ENCODE assay signal across 4 worm cellular contexts in genomic region chrX:10758453-10758852, ce11.
TF ChIP-seq lines count a peak whose summit lies in the region.

No protein-coding gene starts in this region.

TF ChIP-seq in whole organism, L1 larva, 84 proteins besides CTCF, POLR2A, EP300 and RAD21:
- TF ChIP-seq unc-98 (GFP tag; IDR thresholded peaks at IDR 0.05; lab: Robert Waterston, UW) (no peak), tbx-2 (tag; optimal IDR thresholded peaks at IDR 0.05; lab: Kevin White, UChicago) (no peak), dsc-1 (tag; optimal IDR thresholded peaks at IDR 0.05; lab: Kevin White, UChicago) (peak; percentile 78), Y116A8C.19 (tag; optimal IDR thresholded peaks at IDR 0.05; lab: Kevin White, UChicago; ENCODE audit: borderline replicate concordance) (no peak), hpl-2 (GFP tag; optimal IDR thresholded peaks at IDR 0.05; lab: Kevin White, UChicago) (no peak), fkh-8 (tag; optimal IDR thresholded peaks at IDR 0.05; lab: Kevin White, UChicago) (peak; percentile 71), unc-86 (tag; optimal IDR thresholded peaks at IDR 0.05; lab: Kevin White, UChicago) (no peak), ztf-11 (tag; optimal IDR thresholded peaks at IDR 0.05; lab: Kevin White, UChicago) (no peak), nhr-71 (tag; optimal IDR thresholded peaks at IDR 0.05; lab: Kevin White, UChicago) (peak; percentile 9), pax-3 (tag; optimal IDR thresholded peaks at IDR 0.05; lab: Kevin White, UChicago) (peak; percentile 15), lin-13 (GFP tag; optimal IDR thresholded peaks at IDR 0.05; lab: Kevin White, UChicago) (no peak), grh-1 (GFP tag; IDR thresholded peaks at IDR 0.05; lab: Robert Waterston, UW) (no peak), lsy-2 (tag; optimal IDR thresholded peaks at IDR 0.05; lab: Kevin White, UChicago) (no peak), hlh-4 (tag; optimal IDR thresholded peaks at IDR 0.05; lab: Kevin White, UChicago) (no peak), mab-9 (GFP tag; IDR thresholded peaks at IDR 0.05; lab: Robert Waterston, UW) (no peak), lir-3 (tag; optimal IDR thresholded peaks at IDR 0.05; lab: Kevin White, UChicago; ENCODE audit: poor library complexity) (no peak), elt-3 (tag; optimal IDR thresholded peaks at IDR 0.05; lab: Kevin White, UChicago) (no peak), mep-1 (tag; optimal IDR thresholded peaks at IDR 0.05; lab: Kevin White, UChicago) (no peak), nhr-47 (tag; optimal IDR thresholded peaks at IDR 0.05; lab: Kevin White, UChicago) (peak; percentile 41), nhr-77 (tag; optimal IDR thresholded peaks at IDR 0.05; lab: Kevin White, UChicago) (no peak), blmp-1 (tag; optimal IDR thresholded peaks at IDR 0.05; lab: Kevin White, UChicago) (no peak), sox-4 (tag; optimal IDR thresholded peaks at IDR 0.05; lab: Kevin White, UChicago) (peak; percentile 51)

TF ChIP-seq in whole organism, late embryonic, 69 proteins besides CTCF, POLR2A, EP300 and RAD21:
- TF ChIP-seq K02D7.2 (tag; optimal IDR thresholded peaks at IDR 0.05; lab: Kevin White, UChicago) (no peak), unc-42 (tag; optimal IDR thresholded peaks at IDR 0.05; lab: Kevin White, UChicago) (peak; percentile 15)

TF ChIP-seq in whole organism, mixed stage, embryonic, 35 proteins besides CTCF, POLR2A, EP300 and RAD21:
- TF ChIP-seq ceh-43 (GFP tag; optimal IDR thresholded peaks at IDR 0.05; lab: Kevin White, UChicago) (no peak), ces-1 (GFP tag; optimal IDR thresholded peaks at IDR 0.05; lab: Kevin White, UChicago) (peak; percentile 32), snpc-4 (tag; optimal IDR thresholded peaks at IDR 0.05; lab: Kevin White, UChicago) (no peak)

TF ChIP-seq in whole organism, young adult, 124 proteins besides CTCF, POLR2A, EP300 and RAD21:
- TF ChIP-seq nfya-2 (GFP tag; IDR thresholded peaks at IDR 0.05; lab: Robert Waterston, UW) (0 out of 2 replicates have a peak, but pooled peaks have one; percentile 12), akir-1 (GFP tag; optimal IDR thresholded peaks at IDR 0.05; lab: Kevin White, UChicago) (no peak)
